Worm (Caenorhabditis elegans): Measurements from ENCODE around the gene ZK856.18.

DNA sequence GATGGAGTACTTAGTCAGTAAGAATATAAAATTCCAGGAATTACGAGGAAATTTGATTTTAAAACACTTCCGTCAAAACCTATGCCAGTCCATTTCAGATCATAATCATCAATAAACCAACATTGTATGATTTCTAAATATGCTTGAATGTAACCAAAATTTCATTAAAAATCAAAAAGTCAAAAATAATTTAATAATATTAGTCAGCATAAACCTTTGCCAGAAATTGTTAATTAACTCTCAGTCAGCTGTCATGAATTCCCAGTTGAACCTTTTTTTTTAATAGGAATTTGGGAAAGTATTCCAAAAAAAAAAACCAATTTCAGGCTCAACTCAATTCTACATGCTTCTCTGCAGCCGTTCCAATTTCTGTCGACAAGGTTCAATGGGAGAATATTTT is 37.5 kb downstream of the ZK856.18 start, which contains the start of gene srsx-26:
- no peak for TF ChIP-seq nhr-23 (tag; optimal IDR thresholded peaks at IDR 0.05)
- TF ChIP-seq egl-5 (tag; optimal IDR thresholded peaks at IDR 0.05) = no peak
- no peak for TF ChIP-seq unc-62 (GFP tag; optimal IDR thresholded peaks at IDR 0.05)
- TF ChIP-seq jun-1 (tag; optimal IDR thresholded peaks at IDR 0.05) = no peak
- no peak for TF ChIP-seq nhr-77 (tag; optimal IDR thresholded peaks at IDR 0.05)
- TF ChIP-seq unc-39 (tag; optimal IDR thresholded peaks at IDR 0.05) = no peak
- no peak for TF ChIP-seq egl-27 (tag; optimal IDR thresholded peaks at IDR 0.05)
- no peak for TF ChIP-seq nhr-76 (tag; optimal IDR thresholded peaks at IDR 0.05)
- TF ChIP-seq ceh-9 (tag; optimal IDR thresholded peaks at IDR 0.05) = no peak
- no peak for TF ChIP-seq nhr-28 (tag; optimal IDR thresholded peaks at IDR 0.05)
- TF ChIP-seq skn-1 (tag; optimal IDR thresholded peaks at IDR 0.05) = no peak
- TF ChIP-seq ZK546.5 (tag; optimal IDR thresholded peaks at IDR 0.05) = no peak
- TF ChIP-seq ceh-82 (tag; optimal IDR thresholded peaks at IDR 0.05) = no peak
- TF ChIP-seq nhr-43 (tag; optimal IDR thresholded peaks at IDR 0.05; ENCODE audit: poor library complexity, severe bottlenecking) = no peak

All from whole organism, L3 larva.